Fruit fly (Drosophila melanogaster) whole organism, prepupa: Measurements from ENCODE around the gene Dok.
A peak's percentile ranks its signal among the peaks of the same experiment; 100 is the strongest.

Experiments
- Blimp-1 ChIP-seq: fragments of 200-800 bp; sonication (Bioruptor generic); optimal IDR thresholded peaks from 3 replicates; lab custom pipeline; 2017; ENCODE audit warnings: missing biosample characterization, missing genetic modification characterization, mild to moderate bottlenecking, moderate library complexity, missing genetic modification reagents
- CG10669 ChIP-seq: fragments of 200-800 bp; sonication (Bioruptor generic); optimal IDR thresholded peaks from 3 replicates; lab custom pipeline; 2018; ENCODE audit warnings: missing biosample characterization, mild to moderate bottlenecking, missing genetic modification characterization, moderate library complexity
- CG11294 ChIP-seq: fragments of 200-800 bp; sonication (Bioruptor generic); IDR thresholded peaks from 2 replicates; pipeline ENCODE4 v1.3.6; 2022; ENCODE audit warnings: missing biosample characterization, missing genetic modification characterization
- CG11762 ChIP-seq: fragments of 200-800 bp; sonication (Bioruptor generic); optimal IDR thresholded peaks from 3 replicates; lab custom pipeline; 2016; ENCODE audit warnings: missing biosample characterization, missing genetic modification characterization; ENCODE audit not compliant: insufficient read depth
- CG11902 ChIP-seq: fragments of 200-800 bp; sonication (Bioruptor generic); optimal IDR thresholded peaks from 3 replicates; lab custom pipeline; 2016; ENCODE audit warnings: missing biosample characterization, missing genetic modification characterization
- CG15336 ChIP-seq: fragments of 200-800 bp; sonication (Bioruptor generic); IDR thresholded peaks from 2 replicates; pipeline ENCODE4 v1.3.6; 2022; ENCODE audit warnings: missing biosample characterization, missing genetic modification characterization
- CG16779 ChIP-seq: fragments of 200-800 bp; sonication (Bioruptor generic); optimal IDR thresholded peaks from 3 replicates; lab custom pipeline; 2017; ENCODE audit warnings: missing biosample characterization, mild to moderate bottlenecking, missing genetic modification characterization
- CG3032 ChIP-seq: fragments of 200-800 bp; optimal IDR thresholded peaks from 2 replicates; lab custom pipeline; 2019; ENCODE audit warnings: missing biosample characterization, mild to moderate bottlenecking, missing genetic modification characterization, moderate library complexity
- CG31627 ChIP-seq: fragments of 200-800 bp; sonication (Bioruptor generic); optimal IDR thresholded peaks from 3 replicates; lab custom pipeline; 2016; ENCODE audit warnings: missing biosample characterization, missing genetic modification characterization
- CG3919 ChIP-seq: fragments of 200-800 bp; sonication (Bioruptor generic); optimal IDR thresholded peaks from 3 replicates; lab custom pipeline; 2016; ENCODE audit warnings: missing biosample characterization, missing genetic modification characterization
- CG4318 ChIP-seq: fragments of 200-800 bp; sonication (Bioruptor generic); optimal IDR thresholded peaks from 3 replicates; lab custom pipeline; 2017; ENCODE audit warnings: missing biosample characterization, mild to moderate bottlenecking, missing genetic modification characterization
- CG6163 ChIP-seq: fragments of 200-800 bp; sonication (Bioruptor generic); IDR thresholded peaks from 3 replicates; pipeline ENCODE4 v1.3.6; 2022; ENCODE audit warnings: missing biosample characterization, missing genetic modification characterization
- CG6276 ChIP-seq: fragments of 200-800 bp; sonication (Bioruptor generic); optimal IDR thresholded peaks from 2 replicates; lab custom pipeline; 2017; ENCODE audit warnings: missing biosample characterization, mild to moderate bottlenecking, missing genetic modification characterization
- CG6808 ChIP-seq: fragments of 200-800 bp; sonication (Bioruptor generic); optimal IDR thresholded peaks from 3 replicates; lab custom pipeline; 2017; ENCODE audit warnings: missing biosample characterization, missing genetic modification characterization, mild to moderate bottlenecking, moderate library complexity, missing genetic modification reagents
- CG6854 ChIP-seq: fragments of 200-800 bp; sonication (Bioruptor generic); optimal IDR thresholded peaks from 2 replicates; lab custom pipeline; 2017; ENCODE audit warnings: missing biosample characterization, mild to moderate bottlenecking, missing genetic modification characterization
- CG7368 ChIP-seq: fragments of 200-800 bp; sonication (Bioruptor generic); optimal IDR thresholded peaks from 3 replicates; lab custom pipeline; 2016; ENCODE audit warnings: missing biosample characterization, missing genetic modification characterization
- CG8119 ChIP-seq: fragments of 200-800 bp; sonication (Bioruptor generic); IDR thresholded peaks from 3 replicates; pipeline ENCODE4 v1.3.6; 2022; ENCODE audit warnings: missing biosample characterization, missing genetic modification characterization
- CG8319 ChIP-seq: fragments of 200-800 bp; sonication (Bioruptor generic); optimal IDR thresholded peaks from 3 replicates; lab custom pipeline; 2016; ENCODE audit warnings: missing biosample characterization, missing genetic modification characterization
- Eip78C ChIP-seq: fragments of 200-800 bp; sonication (Bioruptor generic); peaks from one replicate; lab custom pipeline; 2016; ENCODE audit warnings: missing biosample characterization, missing genetic modification characterization
- Eip93F ChIP-seq: fragments of 200-800 bp; sonication (Bioruptor generic); optimal IDR thresholded peaks from 2 replicates; lab custom pipeline; 2016; ENCODE audit warnings: missing biosample characterization, mild to moderate bottlenecking, missing genetic modification characterization
- Gug ChIP-seq: fragments of 200-800 bp; sonication (Bioruptor generic); IDR thresholded peaks from 2 replicates; pipeline ENCODE4 v1.3.6; 2022; ENCODE audit warnings: missing biosample characterization, missing genetic modification characterization
- Hr39 ChIP-seq: fragments of 200-800 bp; sonication (Bioruptor generic); optimal IDR thresholded peaks from 2 replicates; lab custom pipeline; 2016; ENCODE audit warnings: missing biosample characterization, missing genetic modification characterization
- Hr4 ChIP-seq: fragments of 200-800 bp; sonication (Bioruptor generic); optimal IDR thresholded peaks from 3 replicates; lab custom pipeline; 2016; ENCODE audit warnings: missing biosample characterization, missing genetic modification characterization
- Lpt ChIP-seq: fragments of 200-800 bp; sonication (Bioruptor generic); optimal IDR thresholded peaks from 3 replicates; lab custom pipeline; 2016; ENCODE audit warnings: missing biosample characterization, missing genetic modification characterization
- Met ChIP-seq: fragments of 200-800 bp; sonication (Bioruptor generic); optimal IDR thresholded peaks from 3 replicates; lab custom pipeline; 2016; ENCODE audit warnings: missing biosample characterization, missing genetic modification characterization
- OdsH ChIP-seq: fragments of 200-800 bp; sonication (Bioruptor generic); optimal IDR thresholded peaks from 3 replicates; lab custom pipeline; 2016; ENCODE audit warnings: missing biosample characterization, missing genetic modification characterization
- Sox102F ChIP-seq: fragments of 200-800 bp; sonication (Bioruptor generic); optimal IDR thresholded peaks from 2 replicates; lab custom pipeline; 2016; ENCODE audit warnings: missing biosample characterization, mild to moderate bottlenecking, missing genetic modification characterization
- Sox15 ChIP-seq: fragments of 200-800 bp; sonication (Bioruptor generic); optimal IDR thresholded peaks from 3 replicates; lab custom pipeline; 2016; ENCODE audit warnings: missing biosample characterization, missing genetic modification characterization
- achi ChIP-seq: fragments of 200-800 bp; sonication (Bioruptor generic); optimal IDR thresholded peaks from 3 replicates; lab custom pipeline; 2016; ENCODE audit warnings: missing biosample characterization, missing genetic modification characterization
- acj6 ChIP-seq: fragments of 200-800 bp; sonication (Bioruptor generic); optimal IDR thresholded peaks from 3 replicates; lab custom pipeline; 2016; ENCODE audit warnings: missing biosample characterization, missing genetic modification characterization
- dac ChIP-seq: fragments of 200-800 bp; sonication (Bioruptor generic); optimal IDR thresholded peaks from 2 replicates; lab custom pipeline; 2017; ENCODE audit warnings: missing biosample characterization, mild to moderate bottlenecking, missing genetic modification characterization
- dsx ChIP-seq: fragments of 200-800 bp; optimal IDR thresholded peaks from 3 replicates; lab custom pipeline; 2019; ENCODE audit warnings: missing biosample characterization, mild to moderate bottlenecking, missing genetic modification characterization, moderate library complexity; ENCODE audit not compliant: poor library complexity, severe bottlenecking
- esn ChIP-seq: fragments of 200-800 bp; sonication (Bioruptor generic); optimal IDR thresholded peaks from 2 replicates; lab custom pipeline; 2016; ENCODE audit warnings: missing biosample characterization, mild to moderate bottlenecking, missing genetic modification characterization, moderate library complexity
- fd59A ChIP-seq: fragments of 200-800 bp; sonication (Bioruptor generic); optimal IDR thresholded peaks from 2 replicates; lab custom pipeline; 2017; ENCODE audit warnings: missing biosample characterization, mild to moderate bottlenecking, missing genetic modification characterization, missing genetic modification reagents
- fd85E ChIP-seq: fragments of 200-800 bp; sonication (Bioruptor generic); optimal IDR thresholded peaks from 3 replicates; lab custom pipeline; 2016; ENCODE audit warnings: missing biosample characterization, missing genetic modification characterization
- fkh ChIP-seq: fragments of 200-800 bp; sonication (Bioruptor generic); optimal IDR thresholded peaks from 3 replicates; lab custom pipeline; 2017; ENCODE audit warnings: missing biosample characterization, mild to moderate bottlenecking, missing genetic modification characterization, moderate library complexity
- lz ChIP-seq: fragments of 200-800 bp; sonication (Bioruptor generic); optimal IDR thresholded peaks from 3 replicates; lab custom pipeline; 2016; ENCODE audit warnings: missing biosample characterization, missing genetic modification characterization
- pdm3 ChIP-seq: fragments of 200-800 bp; sonication (Bioruptor generic); optimal IDR thresholded peaks from 3 replicates; lab custom pipeline; 2016; ENCODE audit warnings: missing biosample characterization, missing genetic modification characterization
- salr ChIP-seq, 2 experiments: fragments of 200-800 bp; sonication (Bioruptor generic); optimal IDR thresholded peaks; 3 replicates each; lab custom pipeline; 2016 to 2018; ENCODE audit warnings: missing biosample characterization in 2 of 2, missing genetic modification characterization in 2 of 2, mild to moderate bottlenecking in 1 of 2
- spab ChIP-seq: fragments of 200-800 bp; sonication (Bioruptor generic); optimal IDR thresholded peaks from 2 replicates; lab custom pipeline; 2017; ENCODE audit warnings: missing biosample characterization, mild to moderate bottlenecking, missing genetic modification characterization, missing genetic modification reagents
- ss ChIP-seq, 2 experiments: fragments of 200-800 bp; sonication (Bioruptor generic); optimal IDR thresholded peaks; 2 replicates in 1 of 2; 3 replicates in 1 of 2; lab custom pipeline; 2017 to 2018; ENCODE audit warnings: mild to moderate bottlenecking in 2 of 2, missing biosample characterization in 2 of 2, missing genetic modification characterization in 2 of 2, moderate library complexity in 1 of 2
- svp ChIP-seq: fragments of 200-800 bp; sonication (Bioruptor generic); peaks from one replicate; lab custom pipeline; 2016; ENCODE audit warnings: missing biosample characterization, missing genetic modification characterization
- topi ChIP-seq: fragments of 200-800 bp; sonication (Bioruptor generic); optimal IDR thresholded peaks from 3 replicates; lab custom pipeline; 2016; ENCODE audit warnings: missing biosample characterization, missing genetic modification characterization
- vri ChIP-seq: fragments of 200-800 bp; sonication (Bioruptor generic); optimal IDR thresholded peaks from 3 replicates; lab custom pipeline; 2016; ENCODE audit warnings: missing biosample characterization, mild to moderate bottlenecking, missing genetic modification characterization

Gene Dok

DNA sequence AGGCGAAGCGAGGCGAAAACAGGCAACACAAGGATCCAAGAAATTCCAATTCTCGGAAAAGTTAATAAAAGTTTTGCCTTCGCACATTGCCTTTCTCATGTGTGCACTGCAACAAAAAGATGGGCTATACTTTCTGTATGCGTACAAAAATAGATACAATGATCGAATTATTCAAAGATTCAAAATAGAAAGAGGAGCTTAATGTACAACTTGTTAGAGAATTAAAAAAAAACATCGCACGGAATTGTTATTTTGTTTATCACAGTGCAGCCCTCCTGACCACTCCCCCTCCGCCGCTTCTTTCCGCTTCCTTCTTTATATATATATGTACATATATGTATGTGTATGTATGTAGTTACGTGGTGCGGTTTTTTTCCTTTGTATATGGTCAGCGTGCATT lies 21.7 kb upstream of the Dok start (continued):
- TF ChIP-seq Met (GFP tag; lab: Kevin White, UChicago) (peak; percentile 95), CG6276 (GFP tag; lab: Kevin White, UChicago) (peak; percentile 68), CG4318 (peak; percentile 77), Blimp-1 (GFP tag; lab: Kevin White, UChicago) (peak; percentile 79), CG10669 (GFP tag; lab: Kevin White, UChicago) (peak; percentile 95), Hr4 (GFP tag; lab: Kevin White, UChicago) (peak; percentile 74), fd59A (GFP tag; lab: Kevin White, UChicago) (peak; percentile 95), CG6854 (peak; percentile 85), Lpt (GFP tag; lab: Kevin White, UChicago) (peak; percentile 82), spab (peak; percentile 93), svp (GFP tag; lab: Kevin White, UChicago) (peak; percentile 93), vri (GFP tag; lab: Kevin White, UChicago) (peak; percentile 81), OdsH (GFP tag; lab: Kevin White, UChicago) (peak; percentile 95), dsx (GFP tag; lab: Kevin White, UChicago) (peak; percentile 84), fd85E (GFP tag; lab: Kevin White, UChicago) (peak; percentile 75), CG8319 (GFP tag; lab: Kevin White, UChicago) (peak; percentile 90), acj6 (GFP tag; lab: Kevin White, UChicago) (peak; percentile 95), CG3032 (tag; lab: Kevin White, UChicago) (peak; percentile 92)

DNA sequence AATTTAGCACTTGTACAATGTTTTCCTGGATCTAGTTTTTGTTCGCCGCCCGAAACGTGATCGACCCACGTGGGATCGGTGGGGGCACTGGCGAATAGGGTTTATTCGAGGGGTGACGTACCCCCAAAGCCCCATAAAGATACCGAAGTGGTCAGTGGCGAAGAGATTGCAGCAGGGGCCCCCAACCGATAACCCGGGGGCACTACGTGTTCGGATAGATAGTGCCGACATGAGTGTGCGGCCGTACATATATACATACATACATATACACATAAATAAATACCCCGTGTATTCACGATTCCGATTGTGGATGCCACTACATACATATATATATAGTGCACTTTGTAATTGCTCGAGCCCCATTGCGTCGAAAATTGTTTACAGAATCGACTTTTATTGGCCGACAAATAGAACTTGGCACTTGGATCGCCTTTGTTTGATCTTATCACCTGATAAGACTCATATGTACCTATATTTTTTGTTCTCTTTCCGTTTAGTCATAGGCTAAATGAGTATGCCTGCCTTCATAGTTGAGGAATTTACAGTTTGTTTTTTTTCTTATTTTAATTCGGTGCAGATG lies 20.1 kb upstream of the Dok start:
- TF ChIP-seq Eip78C (GFP tag; lab: Kevin White, UChicago) (peak; percentile 50), vri (GFP tag; lab: Kevin White, UChicago) (peak; percentile 42), ss (GFP tag; optimal IDR thresholded peaks at IDR 0.05; lab: Kevin White, UChicago) (peak in 1 of 2 experiments; percentile 9), CG15336 (GFP tag; lab: Robert Waterston, UW) (no peak), achi (GFP tag; lab: Kevin White, UChicago) (no peak), svp (GFP tag; lab: Kevin White, UChicago) (peak; percentile 98), CG6808 (GFP tag; lab: Kevin White, UChicago) (peak; percentile 19), fkh (GFP tag; lab: Kevin White, UChicago) (peak; percentile 62)

DNA sequence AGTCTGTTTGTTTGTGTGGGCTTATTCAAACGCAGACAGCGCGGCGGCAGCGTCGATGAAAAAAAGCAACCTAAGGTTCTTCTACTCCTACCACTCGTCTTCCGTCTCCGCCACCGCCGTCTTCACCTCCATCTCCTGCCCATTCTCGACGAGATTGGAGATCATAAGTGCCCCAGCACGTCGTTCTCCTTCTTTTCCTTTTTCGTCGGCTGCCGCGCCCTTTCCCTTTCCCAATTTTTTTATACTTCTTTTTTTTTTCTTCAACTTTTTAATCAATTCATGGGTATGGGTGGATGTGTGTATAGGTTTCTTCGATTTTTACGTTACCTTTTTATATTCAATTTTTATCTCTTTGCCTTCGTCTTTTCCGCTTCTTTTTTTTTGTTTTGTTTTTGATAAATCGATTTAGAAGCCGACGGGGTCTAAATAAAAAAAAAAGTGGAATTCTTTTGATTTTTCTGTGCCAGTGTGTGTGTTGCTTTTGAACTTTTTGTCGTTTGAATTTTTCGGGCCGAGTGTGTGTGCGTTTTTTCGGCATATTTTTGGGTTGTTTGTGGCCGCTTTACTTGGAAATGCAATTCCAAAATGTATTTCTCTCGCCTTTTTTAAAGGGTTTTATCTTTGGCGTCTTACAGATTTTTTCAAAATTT lies 19.1 kb upstream of the Dok start:
- no peak for TF ChIP-seq CG31627
- no peak for TF ChIP-seq fd59A (GFP tag; lab: Kevin White, UChicago)
- TF ChIP-seq Hr39 = no peak
- TF ChIP-seq pdm3 (GFP tag; lab: Kevin White, UChicago) = no peak
- TF ChIP-seq CG8119 = no peak
- TF ChIP-seq CG6163 = peak; percentile 73; the same call in 2 of the 3 replicates
- TF ChIP-seq dac (GFP tag; lab: Kevin White, UChicago) = no peak
- TF ChIP-seq CG15336 (GFP tag; lab: Robert Waterston, UW) = no peak
- no peak for TF ChIP-seq CG11902 (GFP tag; lab: Kevin White, UChicago)
- TF ChIP-seq CG16779 = peak; percentile 45
- TF ChIP-seq esn (GFP tag; lab: Kevin White, UChicago) = peak; percentile 35
- TF ChIP-seq Blimp-1 (GFP tag; lab: Kevin White, UChicago) = no peak
- TF ChIP-seq CG6276 (GFP tag; lab: Kevin White, UChicago) = no peak
- TF ChIP-seq salr (GFP tag; optimal IDR thresholded peaks at IDR 0.05; lab: Kevin White, UChicago) = no peak
- no peak for TF ChIP-seq Eip93F
- TF ChIP-seq CG11762 (GFP tag; lab: Kevin White, UChicago) = no peak
- no peak for TF ChIP-seq Gug (GFP tag; lab: Robert Waterston, UW)
- TF ChIP-seq dsx (GFP tag; lab: Kevin White, UChicago) = peak; percentile 65
- no peak for TF ChIP-seq topi
- no peak for TF ChIP-seq svp (GFP tag; lab: Kevin White, UChicago)
- no peak for TF ChIP-seq acj6 (GFP tag; lab: Kevin White, UChicago)
- TF ChIP-seq Sox102F (GFP tag; lab: Kevin White, UChicago) = no peak
- TF ChIP-seq CG11294 (GFP tag; lab: Robert Waterston, UW) = no peak
- no peak for TF ChIP-seq Sox15
- peak; percentile 47 for TF ChIP-seq vri (GFP tag; lab: Kevin White, UChicago)
- TF ChIP-seq Hr4 (GFP tag; lab: Kevin White, UChicago) = no peak
- TF ChIP-seq OdsH (GFP tag; lab: Kevin White, UChicago) = no peak
- TF ChIP-seq CG10669 (GFP tag; lab: Kevin White, UChicago) = peak; percentile 42
- TF ChIP-seq lz (GFP tag; lab: Kevin White, UChicago) = no peak
- TF ChIP-seq CG3919 = no peak
- no peak for TF ChIP-seq CG8319 (GFP tag; lab: Kevin White, UChicago)
- no peak for TF ChIP-seq CG7368
